Worm (Caenorhabditis elegans) whole organism, L1 larva: Measurements from ENCODE around the gene let-765.
A peak's percentile ranks its signal among the peaks of the same experiment; 100 is the strongest.

Experiments used
- aly-2 ChIP-seq: fragments of 150-350 bp; optimal IDR thresholded peaks from 2 replicates; lab custom pipeline; 2014; ENCODE audit warnings: missing biosample characterization, missing genetic modification characterization
- elt-3 ChIP-seq, 6 experiments: fragments of 150-350 bp in 1 of 6; sonication (generic microtip); optimal IDR thresholded peaks; 2 replicates each; lab custom pipeline; 2017 to 2018; ENCODE audit warnings: missing biosample characterization in 6 of 6, missing genetic modification characterization in 6 of 6, inconsistent platforms in 1 of 6
- fkh-4 ChIP-seq: sonication (generic microtip); optimal IDR thresholded peaks from 2 replicates; lab custom pipeline; 2016; ENCODE audit warnings: missing compliant biosample characterization, missing genetic modification characterization, borderline replicate concordance
- jun-1 ChIP-seq: fragments of 150-350 bp; optimal IDR thresholded peaks from 2 replicates; lab custom pipeline; 2014; ENCODE audit warnings: missing biosample characterization, missing genetic modification reagents, missing genetic modification characterization
- lin-35 ChIP-seq, 2 experiments: fragments of 150-350 bp; optimal IDR thresholded peaks; 2 replicates each; lab custom pipeline; 2014; ENCODE audit warnings: missing biosample characterization in 2 of 2, missing genetic modification characterization in 2 of 2, missing genetic modification reagents in 2 of 2
- lsy-2 ChIP-seq, 2 experiments: fragments of 150-350 bp; optimal IDR thresholded peaks; 2 replicates each; lab custom pipeline; 2014; ENCODE audit warnings: missing biosample characterization in 2 of 2, missing genetic modification characterization in 2 of 2
- nhr-28 ChIP-seq: fragments of 150-350 bp; optimal IDR thresholded peaks from 2 replicates; lab custom pipeline; 2014; ENCODE audit warnings: missing biosample characterization, missing genetic modification characterization
- pqm-1 ChIP-seq: sonication (generic microtip); optimal IDR thresholded peaks from 3 replicates; lab custom pipeline; 2017; ENCODE audit warnings: missing biosample characterization, missing genetic modification characterization

DNA sequence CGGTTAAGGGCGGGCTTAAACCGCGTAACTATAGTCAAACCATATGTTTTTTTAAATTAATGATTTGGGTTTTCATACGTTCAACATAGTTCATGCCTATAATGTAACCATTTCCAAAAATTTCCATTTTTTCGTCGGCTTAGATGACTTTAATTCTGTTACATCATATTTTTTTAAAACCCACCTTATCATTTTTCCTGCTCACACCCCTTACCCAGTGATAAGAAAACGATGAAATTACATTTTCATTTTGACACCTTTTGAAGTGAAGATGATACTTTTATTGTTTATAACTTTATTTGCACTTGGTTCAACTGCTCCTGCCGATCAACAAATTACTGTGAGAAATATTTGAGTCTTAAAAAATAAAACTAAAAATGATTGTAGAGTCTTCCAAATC, 11.3 kb upstream of the let-765 start, which contains the start of gene ctsa-4.2:
- TF ChIP-seq elt-3 (tag; optimal IDR thresholded peaks at IDR 0.05; lab: Kevin White, UChicago): no peak
- TF ChIP-seq aly-2 (tag; lab: Kevin White, UChicago): no peak
- peak in 1 of 2 experiments; percentile 16 for TF ChIP-seq lin-35 (GFP tag; optimal IDR thresholded peaks at IDR 0.05; lab: Kevin White, UChicago)
- no peak for TF ChIP-seq lsy-2 (tag; optimal IDR thresholded peaks at IDR 0.05; lab: Kevin White, UChicago)
- no peak for TF ChIP-seq fkh-4 (tag; lab: Kevin White, UChicago)
- no peak for TF ChIP-seq nhr-28 (tag; lab: Kevin White, UChicago)
- no peak for TF ChIP-seq jun-1 (tag; lab: Kevin White, UChicago)
- TF ChIP-seq pqm-1: no peak
